Worm (Caenorhabditis elegans) whole organism, L2 larva: ENCODE measurements around the gene mfsd-6.

Experiments
- C34F6.9 ChIP-seq: fragments of 150-350 bp; optimal IDR thresholded peaks from 2 replicates; lab custom pipeline; 2014; ENCODE audit warnings: missing biosample characterization, missing genetic modification characterization
- F13H6.1 ChIP-seq: sonication (generic microtip); optimal IDR thresholded peaks from 2 replicates; lab custom pipeline; 2016; ENCODE audit warnings: missing genetic modification characterization, missing compliant biosample characterization
- R02D3.7 ChIP-seq: fragments of 150-350 bp; optimal IDR thresholded peaks from 2 replicates; lab custom pipeline; 2014; ENCODE audit warnings: missing biosample characterization, missing genetic modification characterization
- Y55F3AM.14 ChIP-seq: fragments of 200-800 bp; sonication (Bioruptor generic); optimal IDR thresholded peaks from 2 replicates; lab custom pipeline; 2018; ENCODE audit warnings: mild to moderate bottlenecking, missing genetic modification characterization, missing compliant biosample characterization
- ZK546.5 ChIP-seq: sonication (generic microtip); optimal IDR thresholded peaks from 2 replicates; lab custom pipeline; 2017; ENCODE audit warnings: missing biosample characterization, missing genetic modification characterization
- alr-1 ChIP-seq: fragments of 150-350 bp; optimal IDR thresholded peaks from 2 replicates; lab custom pipeline; 2014; ENCODE audit warnings: missing biosample characterization, missing genetic modification characterization
- aly-2 ChIP-seq: fragments of 150-350 bp; optimal IDR thresholded peaks from 2 replicates; lab custom pipeline; 2014; ENCODE audit warnings: missing biosample characterization, missing genetic modification characterization
- blmp-1 ChIP-seq: sonication (generic microtip); optimal IDR thresholded peaks from 2 replicates; lab custom pipeline; 2017; ENCODE audit warnings: missing genetic modification characterization, mild to moderate bottlenecking, missing compliant biosample characterization, antibody characterized with exemption, moderate library complexity; ENCODE audit not compliant: insufficient read depth
- ceh-16 ChIP-seq: fragments of 150-350 bp; optimal IDR thresholded peaks from 2 replicates; lab custom pipeline; 2014; ENCODE audit warnings: missing biosample characterization, missing genetic modification characterization
- ceh-82 ChIP-seq: fragments of 150-350 bp; optimal IDR thresholded peaks from 2 replicates; lab custom pipeline; 2014; ENCODE audit warnings: missing biosample characterization, missing genetic modification characterization
- crh-2 ChIP-seq: sonication (generic microtip); optimal IDR thresholded peaks from 2 replicates; lab custom pipeline; 2017; ENCODE audit warnings: missing biosample characterization, missing genetic modification characterization
- elt-1 ChIP-seq: fragments of 150-350 bp; optimal IDR thresholded peaks from 2 replicates; lab custom pipeline; 2014; ENCODE audit warnings: missing biosample characterization, missing genetic modification characterization
- elt-3 ChIP-seq: sonication (generic microtip); optimal IDR thresholded peaks from 2 replicates; lab custom pipeline; 2017; ENCODE audit warnings: missing biosample characterization, missing genetic modification characterization
- fos-1 ChIP-seq: fragments of 150-350 bp; optimal IDR thresholded peaks from 2 replicates; lab custom pipeline; 2014; ENCODE audit warnings: missing biosample characterization, missing genetic modification characterization
- lin-13 ChIP-seq: fragments of 150-350 bp; optimal IDR thresholded peaks from 2 replicates; lab custom pipeline; 2014; ENCODE audit warnings: missing biosample characterization, missing genetic modification reagents, missing genetic modification characterization
- lin-39 ChIP-seq: fragments of 150-350 bp; optimal IDR thresholded peaks from 2 replicates; lab custom pipeline; 2014; ENCODE audit warnings: missing biosample characterization, missing genetic modification reagents, missing genetic modification characterization
- lsy-2 ChIP-seq, 2 experiments: fragments of 150-350 bp in 1 of 2; sonication (generic microtip) in 1 of 2; optimal IDR thresholded peaks; 2 replicates each; lab custom pipeline; 2014 to 2017; ENCODE audit warnings: missing biosample characterization in 2 of 2, missing genetic modification characterization in 2 of 2
- mab-5 ChIP-seq: fragments of 150-350 bp; optimal IDR thresholded peaks from 2 replicates; lab custom pipeline; 2014; ENCODE audit warnings: missing biosample characterization, missing genetic modification characterization
- mbf-1 ChIP-seq: sonication (generic microtip); optimal IDR thresholded peaks from 2 replicates; lab custom pipeline; 2017; ENCODE audit warnings: missing biosample characterization, missing genetic modification characterization
- mdl-1 ChIP-seq, 2 experiments: fragments of 150-350 bp in 1 of 2; sonication (generic microtip) in 1 of 2; optimal IDR thresholded peaks; 2 replicates each; lab custom pipeline; 2017; ENCODE audit warnings: missing biosample characterization in 2 of 2, missing genetic modification characterization in 2 of 2
- nhr-10 ChIP-seq: sonication (generic microtip); optimal IDR thresholded peaks from 2 replicates; lab custom pipeline; 2017; ENCODE audit warnings: missing biosample characterization, missing genetic modification characterization
- nhr-12 ChIP-seq: fragments of 150-350 bp; optimal IDR thresholded peaks from 2 replicates; lab custom pipeline; 2014; ENCODE audit warnings: missing biosample characterization, missing genetic modification characterization
- nhr-129 ChIP-seq: fragments of 150-350 bp; optimal IDR thresholded peaks from 2 replicates; lab custom pipeline; 2014; ENCODE audit warnings: missing biosample characterization, missing genetic modification characterization
- nhr-25 ChIP-seq: fragments of 150-350 bp; sonication (generic microtip); optimal IDR thresholded peaks from 3 replicates; lab custom pipeline; 2014; ENCODE audit warnings: missing biosample characterization, missing genetic modification characterization
- nhr-6 ChIP-seq: fragments of 150-350 bp; optimal IDR thresholded peaks from 2 replicates; lab custom pipeline; 2014; ENCODE audit warnings: missing biosample characterization, missing genetic modification characterization
- nhr-77 ChIP-seq: fragments of 150-350 bp; optimal IDR thresholded peaks from 2 replicates; lab custom pipeline; 2014; ENCODE audit warnings: missing biosample characterization, missing genetic modification characterization
- sem-4 ChIP-seq: fragments of 150-350 bp; optimal IDR thresholded peaks from 2 replicates; lab custom pipeline; 2014; ENCODE audit warnings: missing biosample characterization, missing genetic modification reagents, missing genetic modification characterization
- sma-3 ChIP-seq: sonication (generic microtip); optimal IDR thresholded peaks from 2 replicates; lab custom pipeline; 2016; ENCODE audit warnings: missing genetic modification reagents, missing genetic modification characterization, missing compliant biosample characterization
- sma-9 ChIP-seq, 2 experiments: fragments of 150-350 bp in 1 of 2; sonication (generic microtip) in 1 of 2; optimal IDR thresholded peaks; 2 replicates each; lab custom pipeline; 2014 to 2016; ENCODE audit warnings: missing genetic modification characterization in 2 of 2, mild to moderate bottlenecking in 1 of 2, missing biosample characterization in 1 of 2, missing compliant biosample characterization in 1 of 2, missing genetic modification reagents in 1 of 2, moderate library complexity in 1 of 2
- snpc-4 ChIP-seq: fragments of 150-350 bp; optimal IDR thresholded peaks from 2 replicates; lab custom pipeline; 2014; ENCODE audit warnings: missing biosample characterization, missing genetic modification characterization
- unc-55 ChIP-seq: fragments of 150-350 bp; sonication (generic microtip); optimal IDR thresholded peaks from 3 replicates; lab custom pipeline; 2014; ENCODE audit warnings: missing biosample characterization, missing genetic modification reagents, missing genetic modification characterization
- unc-62 ChIP-seq: fragments of 150-350 bp; optimal IDR thresholded peaks from 2 replicates; lab custom pipeline; 2014; ENCODE audit warnings: missing biosample characterization, missing genetic modification reagents, missing genetic modification characterization
- zag-1 ChIP-seq: fragments of 150-350 bp; optimal IDR thresholded peaks from 2 replicates; lab custom pipeline; 2014; ENCODE audit warnings: missing biosample characterization, missing genetic modification characterization
- ztf-1 ChIP-seq: fragments of 200-800 bp; sonication (Bioruptor generic); conservative IDR thresholded peaks from 2 replicates; pipeline ENCODE4 v1.3.6; 2022; ENCODE audit warnings: missing genetic modification characterization, missing compliant biosample characterization
- ztf-4 ChIP-seq: fragments of 150-350 bp; optimal IDR thresholded peaks from 2 replicates; lab custom pipeline; 2014; ENCODE audit warnings: missing biosample characterization, missing genetic modification characterization

The mfsd-6 gene

DNA sequence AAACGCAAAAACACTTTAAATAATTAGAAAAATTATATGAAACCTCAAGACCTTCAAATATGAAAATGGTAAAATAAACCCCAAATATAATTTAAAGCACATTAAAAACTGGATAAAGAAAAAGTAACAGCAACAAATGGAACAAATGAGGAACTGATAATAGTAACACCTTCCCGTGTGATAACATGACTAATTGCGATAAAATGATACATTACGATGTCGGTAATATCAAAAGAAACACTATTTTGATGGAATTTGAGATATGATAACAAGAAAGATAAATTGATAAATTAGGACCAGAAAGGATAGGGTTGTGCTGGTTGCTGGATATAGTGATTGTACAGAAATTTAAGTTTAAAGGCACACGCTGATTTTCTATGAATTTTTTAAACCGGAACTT is 37.2 kb downstream of the mfsd-6 start:
- TF ChIP-seq ZK546.5 = no peak
- no peak for TF ChIP-seq mab-5 (tag; lab: Kevin White, UChicago)
- TF ChIP-seq snpc-4 = no peak
- TF ChIP-seq elt-3 = no peak
- no peak for TF ChIP-seq nhr-77 (tag; lab: Kevin White, UChicago)
- no peak for TF ChIP-seq R02D3.7
- TF ChIP-seq nhr-6 = no peak
- TF ChIP-seq mbf-1 (tag; lab: Kevin White, UChicago) = no peak
- TF ChIP-seq ztf-4 = no peak

ce11 chrIII:7536559-7536958 is 42.7 kb downstream of the mfsd-6 start, which contains the start of gene lin-39:
lin-39 (minus strand) TSS chrIII:7536632.
- TF ChIP-seq mdl-1 (tag; optimal IDR thresholded peaks at IDR 0.05; lab: Kevin White, UChicago) (peak in 1 of 2 experiments; percentile 56), nhr-77 (tag; lab: Kevin White, UChicago) (no peak), mab-5 (tag; lab: Kevin White, UChicago) (peak; percentile 36), fos-1 (tag; lab: Kevin White, UChicago) (no peak), lin-39 (tag; lab: Kevin White, UChicago) (no peak), unc-62 (GFP tag; lab: Kevin White, UChicago) (no peak), F13H6.1 (tag; lab: Kevin White, UChicago) (no peak), nhr-129 (tag; lab: Kevin White, UChicago) (peak; percentile 5), ztf-1 (GFP tag; lab: Robert Waterston, UW) (no peak), unc-55 (GFP tag; lab: Kevin White, UChicago) (peak; percentile 35), blmp-1 (tag; lab: Kevin White, UChicago) (no peak), elt-1 (tag; lab: Kevin White, UChicago) (no peak), nhr-10 (tag; lab: Kevin White, UChicago) (no peak), crh-2 (no peak), lsy-2 (tag; optimal IDR thresholded peaks at IDR 0.05; lab: Kevin White, UChicago) (peak in 1 of 2 experiments; percentile 38), lin-13 (GFP tag; lab: Kevin White, UChicago) (no peak), alr-1 (no peak), nhr-12 (tag; lab: Kevin White, UChicago) (no peak)
- TF ChIP-seq, all 48 proteins: peak for 5

- no peak for TF ChIP-seq lsy-2 (tag; optimal IDR thresholded peaks at IDR 0.05; lab: Kevin White, UChicago)
- TF ChIP-seq unc-62 (GFP tag; lab: Kevin White, UChicago) = no peak
- no peak for TF ChIP-seq zag-1 (tag; lab: Kevin White, UChicago)
- no peak for TF ChIP-seq snpc-4
- TF ChIP-seq nhr-6 = no peak
- peak; percentile 54 for TF ChIP-seq mab-5 (tag; lab: Kevin White, UChicago)
- no peak for TF ChIP-seq nhr-129 (tag; lab: Kevin White, UChicago)
- TF ChIP-seq mdl-1 (tag; optimal IDR thresholded peaks at IDR 0.05; lab: Kevin White, UChicago) = no peak
- no peak for TF ChIP-seq ceh-16 (tag; lab: Kevin White, UChicago)
- TF ChIP-seq blmp-1 (tag; lab: Kevin White, UChicago) = no peak
- no peak for TF ChIP-seq aly-2
- peak; percentile 55 for TF ChIP-seq unc-55 (GFP tag; lab: Kevin White, UChicago)
- no peak for TF ChIP-seq C34F6.9 (tag; lab: Kevin White, UChicago)
Measured at ce11 chrIII:7535347-7535746, 43.9 kb downstream of the mfsd-6 start.

- TF ChIP-seq nhr-25 (tag; lab: Kevin White, UChicago) = peak; percentile 25
- TF ChIP-seq mbf-1 (tag; lab: Kevin White, UChicago) = no peak
- TF ChIP-seq Y55F3AM.14 (GFP tag; lab: Kevin White, UChicago) = no peak
- TF ChIP-seq unc-62 (GFP tag; lab: Kevin White, UChicago) = peak; percentile 64
- no peak for TF ChIP-seq R02D3.7
- TF ChIP-seq mab-5 (tag; lab: Kevin White, UChicago) = peak; percentile 95
- no peak for TF ChIP-seq sem-4 (tag; lab: Kevin White, UChicago)
- TF ChIP-seq F13H6.1 (tag; lab: Kevin White, UChicago) = peak; percentile 9
- no peak for TF ChIP-seq sma-3 (GFP tag; lab: Kevin White, UChicago)
- TF ChIP-seq mdl-1 (tag; optimal IDR thresholded peaks at IDR 0.05; lab: Kevin White, UChicago) = peak in 1 of 2 experiments; percentile 4
- TF ChIP-seq nhr-6 = no peak
- TF ChIP-seq nhr-10 (tag; lab: Kevin White, UChicago) = no peak
- peak; percentile 22 for TF ChIP-seq C34F6.9 (tag; lab: Kevin White, UChicago)
- TF ChIP-seq blmp-1 (tag; lab: Kevin White, UChicago) = peak; percentile 81
- peak; percentile 46 to 82 for TF ChIP-seq lsy-2 (tag; optimal IDR thresholded peaks at IDR 0.05; lab: Kevin White, UChicago)
- no peak for TF ChIP-seq fos-1 (tag; lab: Kevin White, UChicago)
- no peak for TF ChIP-seq zag-1 (tag; lab: Kevin White, UChicago)
- no peak for TF ChIP-seq ceh-82 (tag; lab: Kevin White, UChicago)
- peak; percentile 34 for TF ChIP-seq ceh-16 (tag; lab: Kevin White, UChicago)
- peak; percentile 33 for TF ChIP-seq crh-2
- peak; percentile 59 for TF ChIP-seq nhr-129 (tag; lab: Kevin White, UChicago)
- no peak for TF ChIP-seq sma-9 (GFP tag; optimal IDR thresholded peaks at IDR 0.05; lab: Kevin White, UChicago)
- TF ChIP-seq sma-9 (tag; optimal IDR thresholded peaks at IDR 0.05; lab: Kevin White, UChicago) = no peak
- peak; percentile 63 for TF ChIP-seq lin-13 (GFP tag; lab: Kevin White, UChicago)
- peak; percentile 61 for TF ChIP-seq unc-55 (GFP tag; lab: Kevin White, UChicago)
- TF ChIP-seq lin-39 (tag; lab: Kevin White, UChicago) = no peak
- TF ChIP-seq, all 48 proteins: peak for 13
Measured at ce11 chrIII:7534648-7535047, 44.6 kb downstream of the mfsd-6 start.
